Fruit fly (Drosophila melanogaster) whole organism, adult: ENCODE measurements around the gene CG13616.

Source experiments
- CG11617 ChIP-seq: fragments of 200-800 bp; sonication (Bioruptor generic); optimal IDR thresholded peaks from 2 replicates; lab custom pipeline; 2017; ENCODE audit warnings: mild to moderate bottlenecking, missing biosample characterization, missing genetic modification reagents, missing genetic modification characterization
- CG12768 ChIP-seq: fragments of 200-800 bp; sonication (Bioruptor generic); optimal IDR thresholded peaks from 2 replicates; lab custom pipeline; 2017; ENCODE audit warnings: missing biosample characterization, missing genetic modification characterization, mild to moderate bottlenecking, moderate library complexity, missing genetic modification reagents
- CG14711 ChIP-seq: fragments of 200-800 bp; sonication (Bioruptor generic); optimal IDR thresholded peaks from 2 replicates; lab custom pipeline; 2018; ENCODE audit warnings: missing biosample characterization, mild to moderate bottlenecking, missing genetic modification characterization, moderate library complexity
- CG1620 ChIP-seq: fragments of 200-800 bp; sonication (Bioruptor generic); optimal IDR thresholded peaks from 2 replicates; lab custom pipeline; 2016; ENCODE audit warnings: missing biosample characterization, missing genetic modification characterization
- CG33017 ChIP-seq: fragments of 200-800 bp; sonication (Bioruptor generic); optimal IDR thresholded peaks from 2 replicates; lab custom pipeline; 2018; ENCODE audit warnings: missing biosample characterization, mild to moderate bottlenecking, missing genetic modification characterization, moderate library complexity
- CG5204 ChIP-seq: fragments of 200-800 bp; sonication (Bioruptor generic); optimal IDR thresholded peaks from 2 replicates; lab custom pipeline; 2016; ENCODE audit warnings: missing biosample characterization, missing genetic modification characterization
- CG7045 ChIP-seq: fragments of 200-800 bp; sonication (Bioruptor generic); optimal IDR thresholded peaks from 2 replicates; lab custom pipeline; 2017; ENCODE audit warnings: missing biosample characterization, mild to moderate bottlenecking, missing genetic modification characterization
- CG7101 ChIP-seq: fragments of 200-800 bp; sonication (Bioruptor generic); optimal IDR thresholded peaks from 2 replicates; lab custom pipeline; 2018; ENCODE audit warnings: missing biosample characterization, mild to moderate bottlenecking, missing genetic modification characterization, moderate library complexity
- Clk ChIP-seq: fragments of 200-800 bp; sonication (Bioruptor generic); optimal IDR thresholded peaks from 2 replicates; lab custom pipeline; 2017; ENCODE audit warnings: missing biosample characterization, missing genetic modification characterization
- Crg-1 ChIP-seq: fragments of 200-800 bp; sonication (Bioruptor generic); optimal IDR thresholded peaks from 2 replicates; lab custom pipeline; 2016; ENCODE audit warnings: missing biosample characterization, missing genetic modification characterization
- Hr96 ChIP-seq: fragments of 200-800 bp; sonication (Bioruptor generic); optimal IDR thresholded peaks from 2 replicates; lab custom pipeline; 2016; ENCODE audit warnings: missing biosample characterization, missing genetic modification characterization
- Mnt ChIP-seq: fragments of 200-800 bp; sonication (Bioruptor generic); optimal IDR thresholded peaks from 2 replicates; lab custom pipeline; 2016; ENCODE audit warnings: missing biosample characterization, mild to moderate bottlenecking, missing genetic modification characterization
- bab1 ChIP-seq: fragments of 200-800 bp; sonication (Bioruptor generic); optimal IDR thresholded peaks from 3 replicates; lab custom pipeline; 2019; ENCODE audit warnings: missing biosample characterization, mild to moderate bottlenecking, missing genetic modification characterization, moderate library complexity
- cic ChIP-seq: fragments of 200-800 bp; sonication (Bioruptor generic); optimal IDR thresholded peaks from 2 replicates; lab custom pipeline; 2017; ENCODE audit warnings: missing biosample characterization, mild to moderate bottlenecking, missing genetic modification characterization, moderate library complexity
- cnc ChIP-seq, 2 experiments: fragments of >200 bp; optimal IDR thresholded peaks; 2 replicates each; lab custom pipeline; 2017
- ovo ChIP-seq: fragments of 200-800 bp; sonication (Bioruptor generic); optimal IDR thresholded peaks from 2 replicates; lab custom pipeline; 2016; ENCODE audit warnings: missing biosample characterization, missing genetic modification characterization
- pad ChIP-seq: fragments of 200-800 bp; sonication (Bioruptor generic); optimal IDR thresholded peaks from 3 replicates; lab custom pipeline; 2017; ENCODE audit warnings: missing biosample characterization, missing genetic modification characterization, mild to moderate bottlenecking, moderate library complexity, missing genetic modification reagents
- tj ChIP-seq: fragments of 200-800 bp; sonication (Bioruptor generic); optimal IDR thresholded peaks from 3 replicates; lab custom pipeline; 2017; ENCODE audit warnings: missing biosample characterization, mild to moderate bottlenecking, missing genetic modification characterization, moderate library complexity
- toe ChIP-seq: fragments of 200-800 bp; sonication (Bioruptor generic); optimal IDR thresholded peaks from 2 replicates; lab custom pipeline; 2016; ENCODE audit warnings: missing biosample characterization, missing genetic modification characterization

The CG13616 gene

DNA sequence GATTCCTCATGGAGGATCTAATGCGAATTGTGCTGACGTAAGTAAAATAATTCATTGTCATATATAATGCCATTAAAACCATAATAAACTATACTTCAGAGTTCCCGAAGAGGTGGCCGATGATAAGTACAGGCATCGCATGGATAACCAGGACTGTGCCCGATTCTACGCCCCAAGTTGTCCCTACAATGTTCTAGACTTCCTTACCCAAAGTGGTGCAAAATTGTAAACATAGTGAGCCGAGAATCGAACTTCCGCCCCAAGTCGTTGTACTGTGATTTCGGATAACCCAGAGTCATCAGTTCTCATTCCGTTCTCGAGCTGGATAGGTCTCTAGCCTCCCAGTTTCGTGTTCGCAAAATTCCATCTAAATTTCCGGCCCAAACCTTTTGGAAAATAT lies 29.9 kb upstream of the CG13616 start, which contains the start of gene CG33340:
TSS of gene CG33340 (plus strand) at position 301 of the 400 bp plus-strand sequence.
- TF ChIP-seq Clk (no peak), Mnt (GFP tag; lab: Kevin White, UChicago) (no peak), CG14711 (no peak), cnc (optimal IDR thresholded peaks at IDR 0.05; lab: Kevin White, UChicago) (no peak), CG7045 (GFP tag; lab: Kevin White, UChicago) (no peak), cic (GFP tag; lab: Kevin White, UChicago) (no peak), toe (GFP tag; lab: Kevin White, UChicago) (no peak), Hr96 (GFP tag; lab: Kevin White, UChicago) (no peak), CG7101 (no peak), tj (GFP tag; lab: Kevin White, UChicago) (no peak), CG33017 (no peak), bab1 (GFP tag; lab: Kevin White, UChicago) (no peak)

DNA sequence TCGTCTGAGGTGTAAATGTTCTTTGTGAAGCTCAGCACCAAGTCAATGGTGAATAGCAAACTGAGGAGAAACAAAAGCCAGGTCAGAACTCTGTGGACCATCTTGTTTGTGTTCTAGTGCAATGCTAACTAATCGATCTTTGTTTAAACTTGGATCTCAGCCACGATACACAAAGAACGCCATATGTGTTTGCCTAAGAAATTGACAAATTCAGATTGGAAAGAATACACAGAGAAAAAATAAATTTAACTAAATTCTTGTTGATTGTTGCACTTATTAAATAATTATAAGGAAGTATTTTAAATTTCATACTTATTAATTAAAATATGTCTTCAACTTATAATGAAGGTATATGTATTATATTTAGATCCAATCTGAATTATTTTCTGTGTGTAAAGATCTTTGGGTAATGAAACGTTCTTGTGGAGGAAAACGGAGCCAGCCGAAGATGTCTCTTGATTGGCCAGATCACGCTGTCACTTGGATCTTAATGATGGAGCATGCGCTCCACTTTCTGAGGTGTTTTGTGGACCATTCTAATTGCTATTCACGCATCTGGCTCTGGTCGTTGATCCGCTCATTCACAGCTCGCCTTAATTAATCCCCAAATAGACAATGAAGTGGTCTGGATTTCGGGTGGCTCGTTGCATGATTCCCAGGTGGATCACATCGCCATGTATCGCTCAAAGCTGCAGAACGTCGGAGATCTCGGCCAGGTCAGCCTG lies 27.6 kb upstream of the CG13616 start, which contains the start of the genes CG17784 and CG13613:
TSS of gene CG17784 (minus strand) at position 101 of the 725 bp plus-strand sequence.
TSS of gene CG13613 (plus strand) at position 675 of the 725 bp plus-strand sequence.
- TF ChIP-seq cic (GFP tag; lab: Kevin White, UChicago): no peak
- TF ChIP-seq Mnt (GFP tag; lab: Kevin White, UChicago): no peak
- TF ChIP-seq CG33017: no peak
- no peak for TF ChIP-seq CG7101
- no peak for TF ChIP-seq CG7045 (GFP tag; lab: Kevin White, UChicago)
- no peak for TF ChIP-seq toe (GFP tag; lab: Kevin White, UChicago)
- no peak for TF ChIP-seq pad (GFP tag; lab: Kevin White, UChicago)
- no peak for TF ChIP-seq CG5204 (GFP tag; lab: Kevin White, UChicago)
- TF ChIP-seq tj (GFP tag; lab: Kevin White, UChicago): no peak

DNA sequence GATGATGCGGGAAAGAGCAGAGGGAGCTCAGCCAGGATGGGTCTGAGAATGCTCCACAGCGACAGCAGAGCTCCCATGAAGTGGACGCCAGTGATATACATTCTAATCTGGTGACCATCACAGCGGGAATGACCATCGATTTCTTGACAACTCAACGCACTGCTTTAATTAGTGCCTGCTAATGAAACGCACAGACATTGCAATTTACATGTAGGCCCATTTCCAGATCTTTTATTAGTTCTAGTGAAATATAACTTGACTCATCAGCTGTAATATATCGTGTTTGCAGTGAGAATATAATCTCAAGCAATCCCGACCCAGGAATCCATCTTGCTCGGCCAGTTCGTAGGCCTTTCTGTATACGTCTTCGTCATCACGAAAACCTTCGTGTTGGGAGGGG lies 25.6 kb upstream of the CG13616 start, which contains the start of gene CG42811:
TSS of gene CG42811 (minus strand) at position 101 of the 400 bp plus-strand sequence.
- TF ChIP-seq CG11617 (GFP tag; lab: Kevin White, UChicago): no peak
- no peak for TF ChIP-seq ovo (GFP tag; lab: Kevin White, UChicago)
- TF ChIP-seq Mnt (GFP tag; lab: Kevin White, UChicago): no peak
- no peak for TF ChIP-seq pad (GFP tag; lab: Kevin White, UChicago)
- no peak for TF ChIP-seq cic (GFP tag; lab: Kevin White, UChicago)
- TF ChIP-seq Clk: no peak
- no peak for TF ChIP-seq Crg-1 (GFP tag; lab: Kevin White, UChicago)
- TF ChIP-seq CG12768: no peak
- no peak for TF ChIP-seq tj (GFP tag; lab: Kevin White, UChicago)
- no peak for TF ChIP-seq CG7101
- TF ChIP-seq CG1620 (GFP tag; lab: Kevin White, UChicago): no peak

dm6 chr3R:24368064-24368463 lies 24.6 kb upstream of the CG13616 start, which contains the start of the genes CG42812 and CG33341:
Gene CG42812, minus strand, starts transcription at chr3R:24368164.
Gene CG33341, plus strand, starts transcription at chr3R:24368358.
- TF ChIP-seq bab1 (GFP tag; lab: Kevin White, UChicago) (no peak), CG1620 (GFP tag; lab: Kevin White, UChicago) (no peak), CG7045 (GFP tag; lab: Kevin White, UChicago) (no peak), CG33017 (no peak), Mnt (GFP tag; lab: Kevin White, UChicago) (no peak), pad (GFP tag; lab: Kevin White, UChicago) (no peak), CG11617 (GFP tag; lab: Kevin White, UChicago) (no peak), CG14711 (no peak), Clk (no peak), toe (GFP tag; lab: Kevin White, UChicago) (no peak), tj (GFP tag; lab: Kevin White, UChicago) (no peak)

DNA sequence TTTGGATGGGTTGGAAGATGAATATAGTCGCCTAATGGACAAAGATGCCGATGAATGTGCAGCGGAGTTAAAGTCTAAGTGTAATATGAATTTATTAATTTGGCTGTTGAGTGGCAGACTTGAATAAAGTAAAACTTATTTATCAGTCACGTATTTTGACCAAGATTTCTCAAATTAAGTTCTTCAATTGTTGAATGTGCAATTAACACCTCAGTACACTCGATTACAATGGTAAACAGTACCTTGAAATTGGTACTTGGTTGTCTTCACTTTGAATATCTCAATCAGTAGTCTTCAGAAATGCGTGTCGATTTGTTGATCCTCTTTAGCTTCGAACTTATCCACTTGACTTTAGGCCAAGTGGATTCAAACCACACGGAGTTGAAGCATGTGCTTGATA lies 23.4 kb upstream of the CG13616 start, which contains the start of gene CG13614:
TSS of gene CG13614 (plus strand) at position 301 of the 400 bp plus-strand sequence.
- TF ChIP-seq Mnt (GFP tag; lab: Kevin White, UChicago) (no peak), pad (GFP tag; lab: Kevin White, UChicago) (no peak), CG12768 (no peak), CG14711 (no peak), Crg-1 (GFP tag; lab: Kevin White, UChicago) (no peak), CG33017 (no peak), cnc (optimal IDR thresholded peaks at IDR 0.05; lab: Kevin White, UChicago) (no peak), CG7045 (GFP tag; lab: Kevin White, UChicago) (no peak), bab1 (GFP tag; lab: Kevin White, UChicago) (no peak), CG11617 (GFP tag; lab: Kevin White, UChicago) (no peak), CG7101 (no peak), cic (GFP tag; lab: Kevin White, UChicago) (no peak), ovo (GFP tag; lab: Kevin White, UChicago) (no peak), CG5204 (GFP tag; lab: Kevin White, UChicago) (no peak), Clk (no peak), CG1620 (GFP tag; lab: Kevin White, UChicago) (no peak), toe (GFP tag; lab: Kevin White, UChicago) (no peak)

DNA sequence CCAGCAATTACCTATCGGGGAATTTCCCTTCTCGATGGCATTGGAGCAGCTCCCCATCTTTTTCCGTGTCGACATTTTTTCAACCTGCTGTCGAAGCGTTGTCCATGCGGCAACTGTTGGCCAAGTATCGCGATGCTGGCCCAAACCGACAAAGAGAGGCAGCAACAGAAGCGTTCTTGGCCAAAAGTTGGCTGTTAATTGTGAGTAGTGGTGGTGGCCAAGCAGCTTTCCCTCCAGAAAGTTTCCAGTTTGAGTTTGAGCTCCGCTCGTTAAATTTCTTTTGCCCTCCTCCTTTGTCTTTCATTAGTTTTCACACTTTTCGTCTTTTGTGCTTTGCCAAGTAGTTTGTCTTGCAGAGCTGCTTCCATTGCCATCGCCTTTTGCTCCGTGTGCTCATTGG lies 20.0 kb upstream of the CG13616 start, which contains the start of gene CG17782:
TSS of gene CG17782 (minus strand) at position 101 of the 400 bp plus-strand sequence.
- TF ChIP-seq toe (GFP tag; lab: Kevin White, UChicago) (no peak), CG12768 (no peak)
